Fruit fly (Drosophila melanogaster) whole organism: ENCODE results near the gene CG32388.

Experiments
- CG8478 ChIP-seq: fragments of >200 bp; optimal IDR thresholded peaks from 2 replicates; lab custom pipeline; 2018; ENCODE audit warnings: inconsistent platforms
- Dll ChIP-seq: fragments of >200 bp; optimal IDR thresholded peaks from 2 replicates; lab custom pipeline; 2017
- EcR ChIP-seq, 2 experiments: fragments of >200 bp; optimal IDR thresholded peaks; 2 replicates each; lab custom pipeline; 2017; ENCODE audit warnings: missing biosample characterization in 2 of 2, missing genetic modification characterization in 2 of 2, missing genetic modification reagents in 2 of 2
- pan ChIP-seq: fragments of >200 bp; optimal IDR thresholded peaks from 2 replicates; lab custom pipeline; 2017
- psq ChIP-seq: fragments of >200 bp; optimal IDR thresholded peaks from 2 replicates; lab custom pipeline; 2017
- usp ChIP-seq: fragments of >200 bp; optimal IDR thresholded peaks from 2 replicates; lab custom pipeline; 2017; ENCODE audit warnings: missing biosample characterization, missing genetic modification characterization, mixed read lengths

CG32388 gene

DNA sequence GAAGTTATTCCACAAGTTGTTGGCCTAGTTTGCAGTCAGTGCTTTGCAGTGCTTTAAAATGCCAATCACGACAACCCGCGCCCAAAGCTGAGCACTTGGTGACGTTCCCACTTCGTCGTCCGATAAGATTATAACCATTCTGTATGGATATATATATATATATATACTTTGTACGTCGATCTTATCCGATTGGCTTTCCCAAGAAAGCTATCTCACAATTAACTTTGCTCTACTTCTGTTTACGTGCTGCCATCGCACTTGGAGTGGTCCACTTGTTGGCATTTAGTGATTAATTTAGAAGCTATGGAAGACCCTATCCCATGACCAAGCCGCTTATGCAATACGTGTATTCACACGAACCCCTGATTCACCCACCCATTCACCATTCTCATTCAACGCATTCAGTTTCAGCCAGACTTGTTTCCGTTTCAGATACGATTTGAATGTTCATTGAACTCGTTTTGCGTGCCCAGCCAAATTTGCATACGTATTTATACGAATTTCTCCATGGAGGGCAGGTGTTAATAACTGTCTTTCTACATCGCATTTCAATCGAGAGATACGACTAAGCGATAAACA is 22.3 kb downstream of the CG32388 start:
- TF ChIP-seq Dll (lab: Kevin White, UChicago) = no peak
- no peak for TF ChIP-seq usp (GFP tag; lab: Kevin White, UChicago)
- TF ChIP-seq psq = no peak
- no peak for TF ChIP-seq pan
- no peak for TF ChIP-seq CG8478 (lab: Kevin White, UChicago)
- TF ChIP-seq EcR (GFP tag; optimal IDR thresholded peaks at IDR 0.05; lab: Kevin White, UChicago) = no peak

DNA sequence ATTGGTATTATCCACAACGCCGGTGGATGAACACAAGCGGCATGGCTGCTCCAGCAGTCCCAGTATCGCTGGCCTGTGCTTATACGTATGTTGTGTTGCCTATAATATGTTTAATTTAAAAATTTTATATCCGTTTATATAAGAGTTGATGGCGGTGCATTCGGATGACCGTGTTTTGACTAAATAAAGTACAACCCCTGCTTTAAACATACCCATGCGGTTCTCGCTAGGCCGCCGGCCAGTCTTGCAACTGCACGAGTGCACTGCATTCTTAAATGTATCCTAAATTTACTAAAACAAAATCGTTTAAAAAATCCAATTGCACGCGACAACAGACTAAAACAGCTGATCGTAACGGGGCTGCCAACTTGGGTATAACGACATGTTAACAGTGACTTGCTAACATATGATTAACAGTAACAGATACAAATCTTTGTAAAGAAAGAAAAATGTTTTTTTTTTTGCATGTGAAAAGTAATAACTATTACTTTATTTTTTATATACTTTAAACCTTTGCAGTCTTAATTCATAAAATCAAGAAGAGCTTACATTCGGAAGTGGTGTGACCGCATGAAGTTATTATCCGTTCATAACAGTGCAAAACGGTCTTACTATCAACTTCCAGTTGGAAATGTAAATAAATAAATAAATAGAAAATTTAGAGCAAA is 26.5 kb downstream of the CG32388 start, which contains the start of the genes Uqcc1 and Surf1:
TSS of gene Uqcc1 (minus strand) at position 356 of the 668 bp plus-strand sequence.
TSS of gene Surf1 (plus strand) at position 594 of the 668 bp plus-strand sequence.
- TF ChIP-seq psq = no peak
- TF ChIP-seq CG8478 (lab: Kevin White, UChicago) = no peak
- no peak for TF ChIP-seq pan
- TF ChIP-seq EcR (GFP tag; optimal IDR thresholded peaks at IDR 0.05; lab: Kevin White, UChicago) = no peak
- no peak for TF ChIP-seq usp (GFP tag; lab: Kevin White, UChicago)
- no peak for TF ChIP-seq Dll (lab: Kevin White, UChicago)

DNA sequence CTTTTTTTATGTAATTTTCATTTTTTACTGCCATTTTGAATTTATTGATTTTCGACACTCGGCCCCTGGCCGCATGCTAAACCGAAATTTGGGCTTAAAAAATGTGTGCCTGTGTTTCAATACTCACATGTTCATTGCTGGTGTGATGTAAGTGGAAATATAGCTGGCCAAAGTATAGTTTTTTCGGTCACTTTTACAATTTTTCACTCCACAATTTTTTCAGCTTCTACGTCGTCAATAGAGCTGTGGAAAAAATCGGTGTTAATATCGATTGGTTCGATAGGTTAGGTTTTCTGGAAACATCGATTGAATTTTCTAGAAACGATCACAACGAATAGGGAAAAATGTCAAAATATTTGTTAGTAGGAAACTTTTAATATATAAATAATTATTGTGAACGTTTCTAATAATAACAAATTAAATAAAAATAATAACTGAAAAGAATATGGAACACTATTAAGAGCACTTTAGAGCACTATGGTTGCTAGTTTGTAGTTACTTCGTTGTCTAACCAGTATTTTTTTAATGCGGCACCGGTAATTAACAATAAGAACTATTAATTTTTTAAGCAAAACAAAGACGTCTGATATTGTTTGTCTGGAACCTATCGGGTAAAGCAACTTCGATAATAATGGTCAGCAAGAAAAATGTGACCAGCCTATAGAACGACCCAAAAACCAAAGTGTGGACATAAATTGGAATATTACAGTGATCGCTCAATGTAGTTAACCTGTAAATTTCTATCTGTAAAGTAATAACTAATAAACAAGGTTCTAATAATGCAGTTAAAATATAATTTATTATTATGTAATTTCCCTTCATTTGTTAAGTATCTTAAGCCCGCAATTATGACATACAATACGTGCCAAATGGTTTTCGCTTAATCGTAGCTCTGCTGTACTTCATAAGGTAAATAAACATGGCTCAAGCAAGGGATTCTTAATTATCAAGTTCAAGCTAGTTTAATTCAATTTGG is 28.8 kb downstream of the CG32388 start, which contains the start of the genes CG10077 and CG9948:
TSS of gene CG10077 (minus strand) at position 651 of the 976 bp plus-strand sequence.
TSS of gene CG9948 (plus strand) at position 738 of the 976 bp plus-strand sequence.
- TF ChIP-seq usp (GFP tag; lab: Kevin White, UChicago) = no peak
- no peak for TF ChIP-seq CG8478 (lab: Kevin White, UChicago)
- no peak for TF ChIP-seq pan
- TF ChIP-seq Dll (lab: Kevin White, UChicago) = no peak
- TF ChIP-seq psq = no peak
- TF ChIP-seq EcR (GFP tag; optimal IDR thresholded peaks at IDR 0.05; lab: Kevin White, UChicago) = no peak

DNA sequence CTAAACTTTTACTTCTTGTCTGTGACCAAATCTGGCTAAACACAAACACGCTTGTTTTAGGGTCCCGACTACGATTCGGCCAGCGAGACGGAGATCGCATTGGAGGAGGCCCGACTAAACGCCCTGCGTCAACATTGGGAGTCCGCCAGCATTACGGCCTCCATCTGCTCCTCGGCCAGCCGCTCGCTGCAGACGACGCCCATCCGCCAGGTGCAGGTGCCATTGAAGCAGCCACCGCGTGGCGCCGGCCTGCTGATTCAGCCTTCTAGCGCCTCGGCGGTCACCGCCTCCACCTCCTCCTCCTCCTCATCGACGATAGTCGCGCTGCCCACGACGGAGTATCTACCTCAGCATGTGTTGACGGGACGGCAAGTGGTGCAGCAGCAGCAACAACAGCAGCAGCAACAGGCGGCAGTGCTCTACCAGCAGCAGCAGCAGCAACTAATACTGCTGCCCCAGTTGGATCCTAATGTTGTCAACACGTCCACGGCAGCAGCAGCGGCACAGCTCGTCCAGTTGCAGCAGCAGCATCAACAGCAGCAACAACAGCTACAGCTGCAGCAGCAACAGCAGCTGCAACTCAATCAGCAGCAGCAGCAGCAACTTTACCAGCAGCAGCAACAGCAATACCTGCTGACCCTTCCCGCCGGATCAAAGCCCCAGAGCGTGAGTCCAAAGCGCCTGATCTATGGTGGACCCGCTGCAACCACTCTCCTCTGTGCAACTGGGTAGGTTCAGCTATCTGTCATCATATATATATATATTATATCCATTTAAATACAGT is 37.0 kb downstream of the CG32388 start:
- TF ChIP-seq psq (no peak), EcR (GFP tag; optimal IDR thresholded peaks at IDR 0.05; lab: Kevin White, UChicago) (no peak), CG8478 (lab: Kevin White, UChicago) (no peak), pan (no peak), usp (GFP tag; lab: Kevin White, UChicago) (no peak), Dll (lab: Kevin White, UChicago) (no peak)

DNA sequence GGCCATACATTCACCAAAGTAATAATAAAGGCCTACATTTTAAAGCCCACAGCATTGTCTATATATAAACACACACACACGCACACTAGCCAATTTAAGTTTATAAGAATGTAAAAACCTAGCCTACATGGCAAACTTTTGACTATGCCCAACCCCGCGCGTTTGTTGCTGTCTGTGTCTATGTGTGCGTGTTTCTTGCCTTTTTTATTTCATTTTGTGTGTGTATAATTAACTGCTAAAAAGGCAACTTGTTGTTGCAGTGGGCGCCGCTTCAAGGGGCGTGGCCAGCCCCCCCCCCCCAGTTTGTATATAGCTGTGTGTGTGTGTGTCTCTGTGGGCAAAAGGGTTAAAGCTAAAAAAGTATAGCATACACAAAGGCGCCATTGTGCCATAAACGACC is 39.0 kb downstream of the CG32388 start:
- TF ChIP-seq Dll (lab: Kevin White, UChicago) = no peak
- TF ChIP-seq EcR (GFP tag; optimal IDR thresholded peaks at IDR 0.05; lab: Kevin White, UChicago) = no peak

DNA sequence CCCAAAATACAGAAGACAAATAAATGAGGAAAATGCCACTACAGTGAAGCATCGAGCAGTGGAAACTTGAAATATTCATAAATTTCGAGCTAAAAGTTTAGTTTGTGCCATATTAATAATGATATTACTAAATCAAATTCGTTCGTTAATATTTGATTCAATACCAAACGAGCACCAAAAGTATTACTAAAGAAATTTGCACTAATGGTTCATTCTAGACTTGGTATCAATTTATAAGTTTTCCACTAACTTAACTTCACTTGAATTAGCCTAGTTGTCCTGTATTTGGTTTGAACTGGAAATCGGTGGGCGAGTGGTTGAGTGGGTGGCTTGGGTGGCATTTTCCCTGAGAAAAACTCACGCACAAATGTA is 40.5 kb downstream of the CG32388 start:
- no peak for TF ChIP-seq Dll (lab: Kevin White, UChicago)
- TF ChIP-seq CG8478 (lab: Kevin White, UChicago) = no peak
- TF ChIP-seq EcR (GFP tag; optimal IDR thresholded peaks at IDR 0.05; lab: Kevin White, UChicago) = no peak
- no peak for TF ChIP-seq usp (GFP tag; lab: Kevin White, UChicago)
- TF ChIP-seq pan = no peak
- TF ChIP-seq psq = no peak

DNA sequence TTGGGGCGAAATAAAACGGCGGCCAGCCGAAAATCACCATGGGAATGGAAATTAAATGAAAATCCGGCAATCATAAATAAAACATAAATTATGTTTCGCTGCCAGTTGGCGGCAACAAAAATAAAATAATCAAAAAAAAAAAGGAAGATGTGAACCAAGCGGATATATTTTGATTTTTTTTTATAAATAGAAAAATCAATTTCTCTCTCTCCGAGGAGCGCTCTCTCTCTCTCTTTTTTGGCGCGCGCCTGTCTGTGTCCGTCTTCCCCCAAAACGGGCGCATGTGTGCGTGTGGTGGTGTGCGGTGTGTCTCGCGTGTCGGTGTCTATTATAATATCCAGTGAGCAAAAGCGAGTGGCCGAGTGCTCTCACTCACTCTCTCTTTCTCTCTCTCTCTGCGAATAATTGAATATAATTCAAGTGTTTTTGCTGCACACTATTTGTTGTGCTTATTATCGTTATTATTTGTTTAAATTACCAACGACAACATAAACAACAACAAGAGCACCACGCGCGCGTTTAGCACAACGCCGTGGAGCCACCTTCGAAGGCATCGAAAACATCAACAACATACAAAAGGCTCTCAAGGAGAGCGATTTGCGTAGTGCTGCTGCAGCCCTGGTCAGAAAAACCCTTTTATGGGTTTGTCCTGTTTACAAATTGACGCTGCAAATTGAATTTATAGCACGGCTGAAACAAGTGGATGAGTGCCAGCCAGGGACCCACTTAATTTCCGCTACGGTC is 41.0 kb downstream of the CG32388 start:
- TF ChIP-seq EcR (GFP tag; optimal IDR thresholded peaks at IDR 0.05; lab: Kevin White, UChicago) (no peak), usp (GFP tag; lab: Kevin White, UChicago) (no peak), pan (no peak), CG8478 (lab: Kevin White, UChicago) (no peak), psq (no peak), Dll (lab: Kevin White, UChicago) (peak; percentile 80)

DNA sequence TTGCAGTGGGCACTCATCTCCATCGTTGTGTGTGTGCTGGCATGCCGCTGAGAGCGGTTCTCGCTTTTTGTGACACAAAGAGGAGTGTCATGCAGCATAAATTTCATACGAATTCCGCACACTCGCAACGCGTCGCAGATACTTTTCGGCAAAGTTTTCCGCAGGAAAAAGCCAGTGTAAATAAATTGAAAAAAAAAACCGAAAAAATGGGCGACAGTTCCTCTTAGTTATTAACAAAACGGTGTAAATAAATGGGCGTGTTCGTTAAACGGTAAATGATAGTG is 41.6 kb downstream of the CG32388 start, which contains the start of gene tow:
TSS of gene tow (plus strand) at position 26 of the 284 bp plus-strand sequence.
- no peak for TF ChIP-seq pan
- TF ChIP-seq EcR (GFP tag; optimal IDR thresholded peaks at IDR 0.05; lab: Kevin White, UChicago) = no peak
- TF ChIP-seq CG8478 (lab: Kevin White, UChicago) = no peak
- no peak for TF ChIP-seq Dll (lab: Kevin White, UChicago)
- no peak for TF ChIP-seq psq
- no peak for TF ChIP-seq usp (GFP tag; lab: Kevin White, UChicago)

DNA sequence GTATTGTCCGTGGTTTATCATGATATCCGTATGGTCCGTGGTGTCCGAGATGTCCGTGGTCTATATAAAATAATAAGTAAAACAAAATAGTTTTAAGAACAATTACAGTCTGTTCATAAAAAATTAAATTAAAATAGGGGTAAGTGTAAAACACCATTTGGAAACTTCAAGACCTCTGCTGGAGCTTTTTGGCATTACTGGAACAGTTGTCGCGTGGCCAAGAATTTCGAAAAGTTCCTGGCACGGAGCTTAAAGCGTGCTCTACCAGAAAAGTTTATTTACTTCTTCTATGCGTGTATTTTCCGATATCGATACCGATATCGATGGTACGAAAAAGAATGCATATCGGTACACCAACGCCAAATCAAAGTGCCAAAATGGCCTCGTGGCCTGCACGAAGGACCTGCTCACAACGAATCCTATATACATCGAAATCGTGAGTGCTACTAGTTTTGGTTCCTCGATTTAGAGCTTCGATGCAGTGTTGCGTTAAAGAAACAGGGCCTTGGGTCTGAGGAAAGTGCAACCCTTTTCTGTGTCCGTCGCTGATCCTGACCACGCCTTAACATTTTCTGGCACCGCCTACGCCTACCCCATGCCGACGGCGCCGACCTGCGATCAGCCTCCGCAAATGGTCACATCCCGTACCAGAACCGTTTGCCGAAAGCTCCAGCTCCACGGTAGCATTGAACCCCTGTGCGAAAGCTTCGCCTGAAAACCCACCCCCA is 42.1 kb downstream of the CG32388 start:
- no peak for TF ChIP-seq CG8478 (lab: Kevin White, UChicago)

DNA sequence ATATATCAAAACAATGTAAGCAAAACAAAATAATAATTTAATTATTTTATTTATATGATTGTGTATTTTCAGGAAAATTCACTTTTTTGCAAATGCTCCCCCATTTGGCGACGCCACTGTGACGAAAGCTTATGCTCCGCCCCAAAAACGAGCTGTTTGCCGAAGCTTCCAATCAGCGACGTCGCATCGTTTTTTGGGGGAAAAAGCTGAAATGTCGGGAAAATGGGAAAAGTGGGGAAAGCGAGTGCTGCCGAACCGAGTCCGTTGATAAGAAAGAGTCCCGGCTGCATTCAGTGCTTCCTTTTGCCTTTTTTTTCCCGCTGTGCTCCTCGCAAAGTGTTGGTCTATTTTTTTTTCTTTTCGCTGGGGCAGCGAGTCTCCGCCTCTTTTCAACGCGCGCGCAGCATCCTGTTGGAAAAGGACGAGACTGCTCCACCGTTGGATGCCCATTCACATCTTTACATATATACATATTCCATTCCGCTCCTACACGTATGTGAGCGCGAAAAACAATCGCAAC is 49.5 kb downstream of the CG32388 start:
- TF ChIP-seq EcR (GFP tag; optimal IDR thresholded peaks at IDR 0.05; lab: Kevin White, UChicago) (no peak), Dll (lab: Kevin White, UChicago) (no peak), CG8478 (lab: Kevin White, UChicago) (no peak), usp (GFP tag; lab: Kevin White, UChicago) (no peak), psq (no peak), pan (no peak)
